Worm (Caenorhabditis elegans): Measurements from ENCODE around the gene F43C11.6.
A peak's percentile ranks its signal among the peaks of the same experiment; 100 is the strongest.

Gene F43C11.6

DNA sequence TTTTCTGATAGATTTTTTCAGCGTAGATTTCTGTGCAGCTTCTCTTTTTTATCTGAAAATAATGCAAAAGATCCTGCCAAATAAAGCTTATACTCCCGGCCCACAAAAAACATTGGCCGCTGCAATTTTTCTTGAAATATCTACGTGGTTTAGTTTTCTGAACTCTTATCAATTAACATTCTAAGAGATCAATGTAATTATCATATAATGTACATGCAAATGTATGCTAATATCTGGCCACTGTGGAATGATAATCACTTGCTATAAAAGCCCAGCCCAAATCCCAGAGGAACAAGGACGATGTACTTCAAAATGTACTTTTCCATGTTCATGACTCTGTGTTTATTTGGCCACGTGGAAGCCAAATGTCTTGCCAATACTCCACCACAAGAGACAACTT is 12.2 kb downstream of the F43C11.6 start, which contains the start of gene F43C11.2:
Gene F43C11.2, plus strand, starts transcription at position 301 of the 400 bp plus-strand sequence.
- no peak for TF ChIP-seq hif-1 (tag; optimal IDR thresholded peaks at IDR 0.05)
- TF ChIP-seq unc-39 (tag; optimal IDR thresholded peaks at IDR 0.05), result no peak

DNA sequence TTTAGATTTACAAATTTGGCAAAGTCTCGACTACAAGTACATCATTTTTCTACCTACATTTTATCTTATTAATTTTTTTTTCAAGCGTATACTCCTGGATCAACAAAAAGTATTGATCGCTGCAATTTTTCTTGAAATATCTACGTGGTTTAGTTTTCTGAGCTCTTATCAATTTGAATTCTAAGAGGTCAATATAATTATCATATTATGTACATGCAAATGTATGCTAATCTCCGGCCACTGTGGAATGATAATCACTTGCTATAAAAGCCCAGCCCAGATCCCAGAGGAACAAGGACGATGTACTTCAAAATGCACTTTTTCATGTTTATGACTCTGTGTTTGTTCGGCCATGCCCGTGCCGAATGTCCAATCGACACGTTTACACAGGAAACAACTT is 14.6 kb downstream of the F43C11.6 start, which contains the start of gene F43C11.1:
Gene F43C11.1, plus strand, starts transcription at position 301 of the 400 bp plus-strand sequence.
- no peak for TF ChIP-seq mxl-3 (GFP tag; optimal IDR thresholded peaks at IDR 0.05)
- TF ChIP-seq ztf-11 (tag; optimal IDR thresholded peaks at IDR 0.05), result no peak
- TF ChIP-seq egl-27 (tag; optimal IDR thresholded peaks at IDR 0.05), result no peak
- TF ChIP-seq T26A8.4 (GFP tag; IDR thresholded peaks at IDR 0.05), result no peak
- no peak for TF ChIP-seq spr-3 (GFP tag; optimal IDR thresholded peaks at IDR 0.05)

DNA sequence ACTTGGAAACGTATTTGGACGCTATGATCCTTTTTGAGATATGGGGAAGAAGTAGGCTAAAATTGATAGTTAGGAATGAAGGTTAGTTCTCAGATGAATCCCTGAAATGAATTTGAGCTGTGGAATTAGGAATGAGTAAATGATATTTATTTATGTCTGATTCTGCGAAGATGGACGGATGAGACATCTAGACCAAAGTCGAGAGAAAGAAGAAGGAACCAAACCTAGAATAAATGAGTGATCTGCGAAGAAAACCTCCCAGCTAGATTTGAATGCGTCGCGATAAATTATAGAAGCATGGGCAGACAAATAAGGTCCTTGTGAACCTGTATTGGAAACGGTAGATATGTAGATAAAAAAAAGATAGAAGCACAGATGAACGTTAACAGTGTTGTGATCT is 17.7 kb downstream of the F43C11.6 start, which contains the start of gene F43C11.16:
Gene F43C11.16, minus strand, starts transcription at position 101 of the 400 bp plus-strand sequence.
- TF ChIP-seq sdz-12 (GFP tag; optimal IDR thresholded peaks at IDR 0.05), result no peak
- TF ChIP-seq D1046.2 (GFP tag; IDR thresholded peaks at IDR 0.05), result no peak

DNA sequence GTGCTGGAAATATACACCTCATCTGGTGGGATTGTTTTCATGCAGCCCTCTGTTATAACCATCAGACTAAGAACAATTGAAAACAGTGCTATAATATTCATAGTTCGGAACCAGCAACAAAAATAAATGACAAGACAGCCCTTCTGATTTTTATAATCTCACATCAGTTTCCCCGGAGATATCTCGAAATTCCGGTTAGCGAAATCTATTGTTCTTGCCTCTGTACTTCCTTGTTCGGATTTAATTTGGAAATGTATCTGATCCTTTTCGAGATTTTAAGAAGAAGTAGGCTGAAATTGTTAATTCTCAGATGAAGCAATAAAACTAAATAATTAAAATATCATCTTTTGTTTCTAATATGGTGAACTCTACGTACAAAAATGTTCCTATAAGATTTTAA is 21.4 kb downstream of the F43C11.6 start, which contains the start of gene F43C11.11:
Gene F43C11.11, minus strand, starts transcription at position 101 of the 400 bp plus-strand sequence.
- no peak for TF ChIP-seq T26A8.4 (GFP tag; IDR thresholded peaks at IDR 0.05)

DNA sequence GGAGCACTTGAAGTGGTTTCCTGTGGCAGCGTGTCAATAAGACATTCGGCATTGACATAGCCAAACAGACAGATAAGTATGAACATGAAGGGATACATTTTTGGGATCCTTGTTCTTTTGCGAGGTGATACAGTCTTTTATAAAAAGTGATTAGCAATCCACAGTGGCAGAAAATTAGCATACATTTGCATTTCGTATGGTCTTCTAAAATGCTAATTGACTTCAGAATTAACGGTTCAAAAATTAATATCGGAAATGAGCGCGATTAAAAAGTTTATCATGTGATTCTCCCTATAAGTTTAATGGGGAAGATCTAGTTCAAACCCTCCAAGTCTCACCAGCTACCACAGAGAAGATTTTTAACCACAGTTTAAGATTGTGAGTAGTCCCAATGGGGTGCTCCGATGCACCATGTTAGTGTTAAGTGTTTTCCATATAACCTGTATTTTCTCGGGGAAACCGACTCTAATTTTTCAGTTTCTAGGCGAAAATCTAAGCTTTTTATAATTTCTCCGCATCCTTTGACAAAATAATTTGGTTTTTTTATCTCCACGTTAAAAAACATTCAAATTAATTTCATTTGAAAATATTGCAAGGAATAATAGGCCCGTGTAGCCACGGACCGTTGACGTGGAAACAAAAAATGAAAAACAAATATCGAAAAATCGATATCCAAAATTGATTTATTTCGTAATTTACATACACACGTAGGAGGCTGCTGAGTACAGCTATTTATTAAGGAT is 24.6 kb downstream of the F43C11.6 start, which contains the start of the genes F43C11.12 and F16G10.5:
Gene F43C11.12, minus strand, starts transcription at position 101 of the 743 bp plus-strand sequence.
Gene F16G10.5, plus strand, starts transcription at position 693 of the 743 bp plus-strand sequence.
- TF ChIP-seq unc-62 (GFP tag; optimal IDR thresholded peaks at IDR 0.05 in 1 of 2) (peak in 1 of 2 experiments; percentile 32), unc-62 (tag; optimal IDR thresholded peaks at IDR 0.05) (no peak), lin-15B (tag; optimal IDR thresholded peaks at IDR 0.05) (no peak), nhr-25 (tag; optimal IDR thresholded peaks at IDR 0.05; ENCODE audit: borderline replicate concordance, insufficient read depth) (no peak)

DNA sequence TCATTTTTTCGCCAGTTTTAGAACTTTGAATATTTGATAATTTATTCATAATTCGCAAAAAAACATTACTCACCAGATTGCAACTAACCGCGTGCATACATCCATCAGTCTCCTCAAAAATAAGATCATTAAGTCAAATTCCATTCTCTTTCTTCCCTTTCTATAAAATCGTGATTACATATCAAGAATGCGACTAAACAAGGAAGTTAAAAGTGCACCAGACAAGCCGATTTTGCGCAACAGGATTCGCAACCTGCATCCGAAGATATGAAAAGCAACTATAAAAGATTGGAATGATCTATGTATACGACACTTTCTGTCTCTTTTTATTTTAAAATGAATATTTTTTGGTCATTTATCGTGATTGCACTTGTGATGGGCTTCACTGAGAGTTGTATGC is 26.7 kb downstream of the F43C11.6 start, which contains the start of gene hpo-25:
Gene hpo-25, plus strand, starts transcription at position 301 of the 400 bp plus-strand sequence.
- TF ChIP-seq D1046.2 (GFP tag; IDR thresholded peaks at IDR 0.05) (no peak), aha-1 (tag) (peak; percentile 6)

DNA sequence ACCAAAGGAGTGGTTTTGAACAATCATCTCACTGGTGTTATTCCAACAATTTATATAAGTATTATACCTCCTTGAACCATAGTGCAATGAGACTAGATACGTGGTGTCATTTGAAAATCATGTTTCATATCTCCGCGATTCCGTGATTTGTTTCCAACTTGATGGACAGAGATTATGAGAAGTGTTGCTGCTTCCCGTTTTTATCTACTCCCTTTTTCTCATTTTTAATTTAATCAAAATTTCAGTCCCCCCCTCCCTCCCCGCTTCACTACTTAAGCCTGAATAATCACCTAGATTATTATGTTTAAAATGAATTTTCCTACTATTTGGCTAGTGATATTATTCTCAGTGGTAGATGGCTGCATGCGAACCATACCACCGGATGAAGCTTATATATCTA is 29.9 kb downstream of the F43C11.6 start, which contains the start of gene F16G10.3:
Gene F16G10.3, plus strand, starts transcription at position 301 of the 400 bp plus-strand sequence.
- TF ChIP-seq duxl-1 (tag; optimal IDR thresholded peaks at IDR 0.05; ENCODE audit: poor library complexity) (no peak), aly-2 (tag; optimal IDR thresholded peaks at IDR 0.05) (no peak), aha-1 (tag) (peak; percentile 66)

DNA sequence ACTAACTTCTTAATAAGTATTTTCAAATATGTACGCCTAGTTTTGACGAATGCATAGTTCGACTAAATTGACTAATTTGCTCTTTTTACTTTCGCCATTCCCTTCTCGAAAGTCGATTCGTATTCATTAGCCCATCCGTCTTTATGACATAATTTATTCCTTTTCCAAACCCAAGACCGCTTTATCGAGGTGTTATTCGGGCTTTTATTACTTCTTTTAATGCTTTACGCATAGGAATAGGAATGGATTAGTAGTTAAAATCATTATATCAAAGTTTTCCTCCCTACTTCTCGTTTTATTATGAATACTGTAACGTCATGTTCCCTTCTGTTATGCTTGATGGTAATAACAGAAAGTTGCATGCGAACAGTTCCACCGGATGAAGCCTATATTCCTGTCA is 32.7 kb downstream of the F43C11.6 start, which contains the start of gene F16G10.2:
Gene F16G10.2, plus strand, starts transcription at position 301 of the 400 bp plus-strand sequence.
- TF ChIP-seq unc-62 (GFP tag; optimal IDR thresholded peaks at IDR 0.05 in 1 of 2) (peak in 1 of 2 experiments; percentile 79), unc-62 (tag; optimal IDR thresholded peaks at IDR 0.05) (no peak), hlh-11 (tag; optimal IDR thresholded peaks at IDR 0.05) (no peak)

DNA sequence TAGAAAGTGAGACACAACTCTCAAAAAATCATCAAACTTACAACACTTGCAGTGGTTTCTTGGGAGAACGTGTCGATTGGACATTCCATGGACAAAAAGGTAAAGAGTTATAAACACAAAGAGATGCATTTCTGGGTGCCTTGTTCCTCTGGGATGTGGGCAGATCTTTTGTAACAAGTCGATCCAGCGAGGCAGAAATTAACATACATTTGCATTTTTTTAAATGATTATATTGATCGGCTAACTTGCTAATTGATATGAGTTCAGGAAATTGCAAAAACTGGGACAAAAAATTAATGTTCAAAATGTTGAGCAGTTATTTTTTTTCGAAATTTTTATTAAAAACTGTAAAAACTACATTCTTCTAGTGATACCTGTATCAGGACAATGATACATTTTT is 35.5 kb downstream of the F43C11.6 start, which contains the start of gene F16G10.6:
Gene F16G10.6, minus strand, starts transcription at position 101 of the 400 bp plus-strand sequence.
- TF ChIP-seq ama-1 (optimal IDR thresholded peaks at IDR 0.05) (no peak), unc-62 (GFP tag; optimal IDR thresholded peaks at IDR 0.05 in 1 of 2) (peak in 1 of 2 experiments; percentile 1), unc-62 (tag; optimal IDR thresholded peaks at IDR 0.05) (no peak)

DNA sequence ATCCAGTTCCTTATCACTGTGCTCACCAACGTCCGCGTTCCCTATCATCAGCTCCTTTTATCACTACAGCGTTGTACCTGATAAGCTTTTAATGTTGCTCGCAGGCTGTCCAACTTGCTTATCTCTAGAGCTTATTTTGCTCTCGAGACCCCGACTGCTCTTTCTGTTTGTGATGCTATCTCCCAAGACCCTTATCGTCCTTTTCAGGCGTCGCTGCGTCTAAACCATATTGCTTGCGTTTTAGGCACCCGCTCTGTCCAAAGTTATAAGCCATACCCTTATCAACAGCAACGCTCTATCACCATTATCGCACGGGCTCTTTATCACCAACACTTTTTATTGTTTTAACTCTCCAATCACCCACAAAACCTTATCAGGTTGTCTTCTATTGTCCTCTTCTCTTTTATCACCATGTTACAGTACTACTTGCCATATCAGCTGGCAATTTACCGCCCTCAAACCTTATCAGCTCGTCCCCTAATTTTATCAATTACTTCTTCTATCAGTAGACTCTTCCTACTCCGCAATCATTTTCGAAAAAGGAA is 36.3 kb downstream of the F43C11.6 start:
- TF ChIP-seq nhr-41 (GFP tag; IDR thresholded peaks at IDR 0.05) (peak; percentile 93), duxl-1 (tag; optimal IDR thresholded peaks at IDR 0.05; ENCODE audit: poor library complexity) (peak; percentile 77), lin-29 (GFP tag; IDR thresholded peaks at IDR 0.05) (no peak), mxl-3 (GFP tag; optimal IDR thresholded peaks at IDR 0.05) (peak; percentile 66), unc-130 (GFP tag; optimal IDR thresholded peaks at IDR 0.05) (no peak), ama-1 (optimal IDR thresholded peaks at IDR 0.05) (no peak), arid-1 (GFP tag; conservative IDR thresholded peaks at IDR 0.05) (no peak), nhr-28 (tag; optimal IDR thresholded peaks at IDR 0.05) (peak; percentile 95), tra-1 (GFP tag; IDR thresholded peaks at IDR 0.05) (peak; percentile 98), unc-62 (GFP tag; optimal IDR thresholded peaks at IDR 0.05 in 1 of 2) (peak in 1 of 2 experiments; percentile 74), unc-62 (tag; optimal IDR thresholded peaks at IDR 0.05) (no peak), nhr-77 (tag; optimal IDR thresholded peaks at IDR 0.05) (peak; percentile 86), madf-5 (GFP tag; IDR thresholded peaks at IDR 0.05) (no peak), F49E8.2 (tag; optimal IDR thresholded peaks at IDR 0.05; ENCODE audit: borderline replicate concordance) (no peak), aly-2 (tag; optimal IDR thresholded peaks at IDR 0.05) (no peak), ceh-20 (GFP tag; IDR thresholded peaks at IDR 0.05) (peak; percentile 84; the same call in 1 of the 2 replicates)

Measured in whole organism, L4 larva.